Fruit fly (Drosophila melanogaster) whole organism, embryonic: ENCODE data around the gene SerRS-m.

Experiments used
- B-H1 ChIP-seq: fragments of 200-800 bp; sonication (Bioruptor generic); IDR thresholded peaks from 3 replicates; pipeline ENCODE4 v1.3.6; 2022; ENCODE audit warnings: missing biosample characterization, missing genetic modification characterization
- CG10431 ChIP-seq: fragments of 200-800 bp; sonication (Bioruptor generic); optimal IDR thresholded peaks from 3 replicates; lab custom pipeline; 2018; ENCODE audit warnings: missing biosample characterization, mild to moderate bottlenecking, missing genetic modification characterization
- CG13424 ChIP-seq: fragments of 200-800 bp; sonication (Bioruptor generic); optimal IDR thresholded peaks from 2 replicates; lab custom pipeline; 2019; ENCODE audit warnings: missing biosample characterization, mild to moderate bottlenecking, missing genetic modification characterization, moderate library complexity
- CG16779 ChIP-seq: fragments of 200-800 bp; sonication (Bioruptor generic); IDR thresholded peaks from 2 replicates; pipeline ENCODE4 v1.3.6; 2022; ENCODE audit warnings: missing biosample characterization, missing genetic modification characterization
- CG17385 ChIP-seq: fragments of 200-800 bp; sonication (Bioruptor generic); optimal IDR thresholded peaks from 3 replicates; lab custom pipeline; 2018; ENCODE audit warnings: missing biosample characterization, mild to moderate bottlenecking, missing genetic modification characterization
- CG17829 ChIP-seq: fragments of 200-800 bp; optimal IDR thresholded peaks from 2 replicates; lab custom pipeline; 2019; ENCODE audit warnings: missing biosample characterization, mild to moderate bottlenecking, missing genetic modification characterization, moderate library complexity
- CG18476 ChIP-seq: fragments of 200-800 bp; sonication (Bioruptor generic); optimal IDR thresholded peaks from 2 replicates; lab custom pipeline; 2016; ENCODE audit warnings: missing biosample characterization, mild to moderate bottlenecking, missing genetic modification characterization
- CG2120 ChIP-seq: fragments of 200-800 bp; sonication (Bioruptor generic); optimal IDR thresholded peaks from 3 replicates; lab custom pipeline; 2016; ENCODE audit warnings: missing biosample characterization, missing genetic modification characterization
- CG34224 ChIP-seq: fragments of 200-800 bp; sonication (Bioruptor generic); IDR thresholded peaks from 3 replicates; pipeline ENCODE4 v1.3.6; 2022; ENCODE audit warnings: missing biosample characterization, missing genetic modification characterization; ENCODE audit not compliant: partially characterized antibody
- CG4820 ChIP-seq: fragments of 200-800 bp; sonication (Bioruptor generic); optimal IDR thresholded peaks from 3 replicates; lab custom pipeline; 2016; ENCODE audit warnings: missing biosample characterization, missing genetic modification characterization
- CG4854 ChIP-seq: fragments of 200-800 bp; sonication (Bioruptor generic); optimal IDR thresholded peaks from 2 replicates; lab custom pipeline; 2016; ENCODE audit warnings: missing biosample characterization, missing genetic modification characterization, inconsistent platforms
- CG7372 ChIP-seq: fragments of 200-800 bp; sonication (Bioruptor generic); IDR thresholded peaks from 2 replicates; pipeline ENCODE4 v1.3.6; 2022; ENCODE audit warnings: missing biosample characterization, missing genetic modification characterization
- CG7839 ChIP-seq: fragments of 200-800 bp; sonication (Bioruptor generic); optimal IDR thresholded peaks from 3 replicates; lab custom pipeline; 2018; ENCODE audit warnings: missing biosample characterization, mild to moderate bottlenecking, missing genetic modification characterization, moderate library complexity
- CG8281 ChIP-seq: fragments of 200-800 bp; sonication (Bioruptor generic); optimal IDR thresholded peaks from 2 replicates; lab custom pipeline; 2018; ENCODE audit warnings: missing biosample characterization, mild to moderate bottlenecking, missing genetic modification characterization, moderate library complexity
- CG8765 ChIP-seq: fragments of 200-800 bp; sonication (Bioruptor generic); IDR thresholded peaks from 2 replicates; pipeline ENCODE4 v1.3.6; 2022; ENCODE audit warnings: missing biosample characterization, missing genetic modification characterization
- Dbx ChIP-seq: fragments of 200-800 bp; sonication (Bioruptor generic); IDR thresholded peaks from 3 replicates; pipeline ENCODE4 v1.3.6; 2022; ENCODE audit warnings: missing biosample characterization, missing genetic modification characterization
- HmgD ChIP-seq: fragments of 200-800 bp; sonication (Bioruptor generic); optimal IDR thresholded peaks from 3 replicates; lab custom pipeline; 2016; ENCODE audit warnings: missing biosample characterization, missing genetic modification characterization
- Hsf ChIP-seq: fragments of 200-800 bp; sonication (Bioruptor generic); optimal IDR thresholded peaks from 3 replicates; lab custom pipeline; 2016; ENCODE audit warnings: missing biosample characterization, missing genetic modification characterization
- Med ChIP-seq: fragments of 200-800 bp; sonication (Bioruptor generic); peaks from one replicate; lab custom pipeline; 2016; ENCODE audit warnings: missing biosample characterization, missing genetic modification characterization, mild to moderate bottlenecking, inconsistent platforms, moderate library complexity
- NFAT ChIP-seq: fragments of 200-800 bp; sonication (Bioruptor generic); IDR thresholded peaks from 2 replicates; pipeline ENCODE4 v1.3.6; 2022; ENCODE audit warnings: missing biosample characterization, missing genetic modification characterization
- NfI ChIP-seq: fragments of 200-800 bp; sonication (Bioruptor generic); optimal IDR thresholded peaks from 3 replicates; lab custom pipeline; 2018; ENCODE audit warnings: missing biosample characterization, mild to moderate bottlenecking, missing genetic modification characterization, moderate library complexity
- Oli ChIP-seq: fragments of 200-800 bp; sonication (Bioruptor generic); optimal IDR thresholded peaks from 2 replicates; lab custom pipeline; 2018; ENCODE audit warnings: missing biosample characterization, mild to moderate bottlenecking, missing genetic modification characterization, moderate library complexity
- Rfx ChIP-seq: fragments of 200-800 bp; sonication (Bioruptor generic); IDR thresholded peaks from 2 replicates; pipeline ENCODE4 v1.3.6; 2022; ENCODE audit warnings: missing biosample characterization, missing genetic modification characterization
- Side ChIP-seq: fragments of 200-800 bp; sonication (Bioruptor generic); optimal IDR thresholded peaks from 2 replicates; lab custom pipeline; 2016; ENCODE audit warnings: missing biosample characterization, missing genetic modification characterization
- Ssrp ChIP-seq: fragments of 200-800 bp; sonication (Bioruptor generic); optimal IDR thresholded peaks from 2 replicates; lab custom pipeline; 2018; ENCODE audit warnings: missing biosample characterization, mild to moderate bottlenecking, missing genetic modification characterization, moderate library complexity
- ab ChIP-seq: fragments of 200-800 bp; sonication (Bioruptor generic); optimal IDR thresholded peaks from 2 replicates; lab custom pipeline; 2016; ENCODE audit warnings: missing biosample characterization, missing genetic modification characterization
- ato ChIP-seq: fragments of 200-800 bp; sonication (Bioruptor generic); IDR thresholded peaks from 2 replicates; pipeline ENCODE4 v1.3.6; 2022; ENCODE audit warnings: missing biosample characterization, missing genetic modification characterization; ENCODE audit not compliant: partially characterized antibody
- az2 ChIP-seq: fragments of 200-800 bp; sonication (Bioruptor generic); optimal IDR thresholded peaks from 3 replicates; lab custom pipeline; 2016; ENCODE audit warnings: missing biosample characterization, missing genetic modification characterization
- bcd ChIP-seq: fragments of 200-800 bp; sonication (Bioruptor generic); optimal IDR thresholded peaks from 2 replicates; lab custom pipeline; 2017; ENCODE audit warnings: missing biosample characterization, mild to moderate bottlenecking, missing genetic modification characterization
- bowl ChIP-seq: fragments of 200-800 bp; sonication (Bioruptor generic); IDR thresholded peaks from 2 replicates; pipeline ENCODE4 v1.3.6; 2022; ENCODE audit warnings: missing biosample characterization, missing genetic modification characterization
- ci ChIP-seq: fragments of 200-800 bp; sonication (Bioruptor generic); IDR thresholded peaks from 3 replicates; pipeline ENCODE4 v1.3.6; 2022; ENCODE audit warnings: missing biosample characterization, missing genetic modification characterization
- fu2 ChIP-seq: fragments of 200-800 bp; sonication (Bioruptor generic); optimal IDR thresholded peaks from 2 replicates; lab custom pipeline; 2016; ENCODE audit warnings: missing biosample characterization, missing genetic modification characterization
- gce ChIP-seq: fragments of 200-800 bp; sonication (Bioruptor generic); IDR thresholded peaks from 3 replicates; pipeline ENCODE4 v1.3.6; 2022; ENCODE audit warnings: missing biosample characterization, missing genetic modification characterization
- gem ChIP-seq: fragments of 200-800 bp; sonication (Bioruptor generic); optimal IDR thresholded peaks from 2 replicates; lab custom pipeline; 2019; ENCODE audit warnings: missing biosample characterization, mild to moderate bottlenecking, missing genetic modification characterization, moderate library complexity
- hb ChIP-seq: fragments of 200-800 bp; sonication (Bioruptor generic); IDR thresholded peaks from 3 replicates; pipeline ENCODE4 v1.3.6; 2022; ENCODE audit warnings: missing biosample characterization, missing genetic modification characterization; ENCODE audit not compliant: partially characterized antibody
- hkb ChIP-seq, 2 experiments: fragments of 200-800 bp in 1 of 2; fragments of >200 bp in 1 of 2; sonication (Bioruptor generic) in 1 of 2; IDR thresholded peaks in 1 of 2; optimal IDR thresholded peaks in 1 of 2; 2 replicates each; pipeline versions ENCODE4 v1.3.6 to Lab custom; 2017 to 2022; ENCODE audit warnings: missing biosample characterization in 1 of 2, missing genetic modification characterization in 1 of 2
- lab ChIP-seq: fragments of 200-800 bp; sonication (Bioruptor generic); optimal IDR thresholded peaks from 3 replicates; lab custom pipeline; 2017; ENCODE audit warnings: missing biosample characterization, missing genetic modification characterization, mild to moderate bottlenecking, moderate library complexity, missing genetic modification reagents
- lov ChIP-seq, 2 experiments: fragments of 200-800 bp in 1 of 2; fragments of >200 bp in 1 of 2; sonication (Bioruptor generic) in 1 of 2; IDR thresholded peaks in 1 of 2; optimal IDR thresholded peaks in 1 of 2; 2 replicates in 1 of 2; 3 replicates in 1 of 2; pipeline versions ENCODE4 v1.3.6 to Lab custom; 2017 to 2022; ENCODE audit warnings: missing biosample characterization in 1 of 2, missing genetic modification characterization in 1 of 2
- maf-S ChIP-seq: fragments of 200-800 bp; sonication (Bioruptor generic); optimal IDR thresholded peaks from 2 replicates; lab custom pipeline; 2016; ENCODE audit warnings: missing biosample characterization, missing genetic modification characterization
- salm ChIP-seq: fragments of 200-800 bp; sonication (Bioruptor generic); optimal IDR thresholded peaks from 2 replicates; lab custom pipeline; 2018; ENCODE audit warnings: missing biosample characterization, mild to moderate bottlenecking, missing genetic modification characterization
- sc ChIP-seq, 3 experiments: fragments of >200 bp in 2 of 3; fragments of 200-800 bp in 1 of 3; sonication (Bioruptor generic) in 1 of 3; optimal IDR thresholded peaks; 2 replicates in 2 of 3; 3 replicates in 1 of 3; lab custom pipeline; 2017; ENCODE audit warnings: mild to moderate bottlenecking in 1 of 3, missing biosample characterization in 1 of 3, missing genetic modification characterization in 1 of 3, missing genetic modification reagents in 1 of 3
- slou ChIP-seq: fragments of 200-800 bp; sonication (Bioruptor generic); optimal IDR thresholded peaks from 3 replicates; lab custom pipeline; 2016; ENCODE audit warnings: missing biosample characterization, missing genetic modification characterization
- sqz ChIP-seq: fragments of 200-800 bp; sonication (Bioruptor generic); optimal IDR thresholded peaks from 3 replicates; lab custom pipeline; 2018; ENCODE audit warnings: missing biosample characterization, mild to moderate bottlenecking, missing genetic modification characterization
- tap ChIP-seq: fragments of 200-800 bp; optimal IDR thresholded peaks from 3 replicates; lab custom pipeline; 2019; ENCODE audit warnings: missing biosample characterization, mild to moderate bottlenecking, missing genetic modification characterization, moderate library complexity
- vfl ChIP-seq: fragments of 200-800 bp; sonication (Bioruptor generic); optimal IDR thresholded peaks from 2 replicates; lab custom pipeline; 2016; ENCODE audit warnings: missing biosample characterization, missing genetic modification characterization
- wdn ChIP-seq: fragments of 200-800 bp; sonication (Bioruptor generic); IDR thresholded peaks from 2 replicates; pipeline ENCODE4 v1.3.6; 2022; ENCODE audit warnings: missing biosample characterization, missing genetic modification characterization
- zen ChIP-seq: fragments of 200-800 bp; sonication (Bioruptor generic); optimal IDR thresholded peaks from 3 replicates; lab custom pipeline; 2018; ENCODE audit warnings: missing biosample characterization, mild to moderate bottlenecking, missing genetic modification characterization, moderate library complexity

Gene SerRS-m

DNA sequence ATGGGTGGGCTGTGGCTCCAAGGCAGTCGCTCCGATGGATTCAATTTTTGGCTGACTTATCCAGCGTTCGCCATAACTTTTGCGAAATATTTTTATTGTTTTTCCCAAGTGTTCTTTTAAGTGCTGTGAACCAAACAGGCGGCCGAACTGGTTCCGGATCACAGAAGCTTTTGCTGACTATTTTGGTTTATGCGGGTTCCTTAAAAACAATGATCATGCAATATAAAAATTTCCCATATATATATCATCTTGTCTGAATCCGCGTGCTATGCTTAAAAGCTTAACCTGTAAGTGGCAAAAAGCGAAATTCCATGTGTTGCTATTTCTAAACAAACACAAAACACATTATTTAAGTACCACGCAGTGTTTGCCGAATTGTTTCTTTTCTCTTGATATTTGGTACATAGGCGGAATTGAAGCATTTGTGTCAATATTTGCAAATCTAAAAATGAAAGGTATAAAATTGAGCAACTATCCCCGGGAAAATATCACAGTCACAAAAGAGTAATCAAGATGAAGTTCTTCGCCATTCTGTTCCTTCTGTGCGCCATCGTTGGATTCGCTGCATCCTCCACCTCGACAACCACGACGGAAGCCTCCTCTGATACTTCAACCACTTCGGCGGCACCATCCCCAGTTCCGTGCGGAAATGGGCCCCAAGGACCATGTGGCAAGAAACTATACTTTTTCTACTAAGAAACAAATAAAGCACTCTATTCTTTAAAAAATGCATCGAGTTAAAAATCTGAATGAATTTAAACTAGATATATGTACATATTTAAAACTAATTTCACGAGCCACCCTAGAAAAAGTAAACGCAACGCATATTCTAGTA is 20.3 kb upstream of the SerRS-m start, which contains the start of the genes CG6276 and CG44040 (continued):
- peak; percentile 18 for TF ChIP-seq CG17829 (tag; lab: Kevin White, UChicago)
- no peak for TF ChIP-seq fu2 (GFP tag; lab: Kevin White, UChicago)
- TF ChIP-seq Med (GFP tag; lab: Kevin White, UChicago), result peak; percentile 94
- TF ChIP-seq CG8281 (tag; lab: Kevin White, UChicago), result peak; percentile 38
- TF ChIP-seq CG16779 (GFP tag; lab: Robert Waterston, UW), result no peak
- peak; percentile 41 for TF ChIP-seq NFAT (GFP tag; lab: Robert Waterston, UW)
- peak; percentile 33 for TF ChIP-seq Oli (tag; lab: Kevin White, UChicago)
- TF ChIP-seq ato (GFP tag; lab: Robert Waterston, UW), result no peak
- no peak for TF ChIP-seq slou
- no peak for TF ChIP-seq HmgD (GFP tag; lab: Kevin White, UChicago)
- TF ChIP-seq CG13424 (tag; lab: Kevin White, UChicago), result peak; percentile 55
- no peak for TF ChIP-seq wdn (GFP tag; lab: Robert Waterston, UW)
- TF ChIP-seq az2 (GFP tag; lab: Kevin White, UChicago), result peak; percentile 27
- peak; percentile 9 for TF ChIP-seq tap (tag; lab: Kevin White, UChicago)
- no peak for TF ChIP-seq sqz (GFP tag; lab: Kevin White, UChicago)
- TF ChIP-seq bowl, result no peak
- TF ChIP-seq lab (GFP tag; lab: Kevin White, UChicago), result peak; percentile 76
- TF ChIP-seq hkb (optimal IDR thresholded peaks at IDR 0.05; lab: Kevin White, UChicago), result peak; percentile 1
- peak; percentile 52; the same call in 1 of the 2 replicates for TF ChIP-seq hkb (GFP tag; IDR thresholded peaks at IDR 0.05; lab: Robert Waterston, UW)
- peak; percentile 54 for TF ChIP-seq CG7839 (tag; lab: Kevin White, UChicago)
- no peak; the same call in 2 of the 3 replicates for TF ChIP-seq B-H1
- TF ChIP-seq bcd (GFP tag; lab: Kevin White, UChicago), result peak; percentile 48
- peak; percentile 25 for TF ChIP-seq CG4854 (GFP tag; lab: Kevin White, UChicago)
- peak; percentile 64 for TF ChIP-seq gem (tag; lab: Kevin White, UChicago)
- TF ChIP-seq CG18476, result no peak
- peak; percentile 33 for TF ChIP-seq Hsf (GFP tag; lab: Kevin White, UChicago)
- peak; percentile 22 for TF ChIP-seq Ssrp (tag; lab: Kevin White, UChicago)
- no peak for TF ChIP-seq gce
- TF ChIP-seq CG10431 (GFP tag; lab: Kevin White, UChicago), result no peak
- TF ChIP-seq Rfx (GFP tag; lab: Robert Waterston, UW), result peak; percentile 65
- no peak for TF ChIP-seq CG17385
- peak; percentile 99 for TF ChIP-seq CG4820 (GFP tag; lab: Kevin White, UChicago)
- no peak for TF ChIP-seq maf-S (GFP tag; lab: Kevin White, UChicago)
- no peak for TF ChIP-seq salm
- peak; percentile 6 for TF ChIP-seq Side (GFP tag; lab: Kevin White, UChicago)
- TF ChIP-seq lov (optimal IDR thresholded peaks at IDR 0.05; lab: Kevin White, UChicago), result no peak
- no peak for TF ChIP-seq lov (GFP tag; IDR thresholded peaks at IDR 0.05; lab: Robert Waterston, UW)
- TF ChIP-seq ci (GFP tag; lab: Robert Waterston, UW), result peak; percentile 62; the same call in 2 of the 3 replicates
- no peak for TF ChIP-seq zen (tag; lab: Kevin White, UChicago)
- peak; percentile 23 for TF ChIP-seq vfl
- TF ChIP-seq CG2120 (GFP tag; lab: Kevin White, UChicago), result peak; percentile 68
- peak; percentile 40; the same call in 1 of the 3 replicates for TF ChIP-seq Dbx
- no peak for TF ChIP-seq sc (optimal IDR thresholded peaks at IDR 0.05; lab: Kevin White, UChicago)
- no peak for TF ChIP-seq sc (GFP tag; optimal IDR thresholded peaks at IDR 0.05; lab: Kevin White, UChicago)
- no peak for TF ChIP-seq CG7372
- no peak; the same call in 1 of the 2 replicates for TF ChIP-seq CG8765 (GFP tag; lab: Robert Waterston, UW)
- TF ChIP-seq hb (GFP tag; lab: Robert Waterston, UW), result no peak
- TF ChIP-seq NfI, result peak; percentile 44
- no peak for TF ChIP-seq CG34224 (GFP tag; lab: Robert Waterston, UW)
- no peak for TF ChIP-seq ab (GFP tag; lab: Kevin White, UChicago)
